Fruit fly (Drosophila melanogaster) whole organism, embryonic: ENCODE data around the gene CG31068.

Source experiments
- Blimp-1 ChIP-seq: fragments of 200-800 bp; sonication (Bioruptor generic); optimal IDR thresholded peaks from 3 replicates; lab custom pipeline; 2018; ENCODE audit warnings: missing biosample characterization, missing genetic modification characterization, mild to moderate bottlenecking, moderate library complexity, missing genetic modification reagents
- CG10543 ChIP-seq: fragments of 200-800 bp; sonication (Bioruptor generic); optimal IDR thresholded peaks from 3 replicates; lab custom pipeline; 2017; ENCODE audit warnings: missing biosample characterization, mild to moderate bottlenecking, missing genetic modification characterization, moderate library complexity
- CG11695 ChIP-seq: fragments of 200-800 bp; sonication (Bioruptor generic); IDR thresholded peaks from 3 replicates; pipeline ENCODE4 v1.3.6; 2022; ENCODE audit warnings: missing biosample characterization, missing genetic modification characterization
- CG11723 ChIP-seq: fragments of 200-800 bp; sonication (Bioruptor generic); optimal IDR thresholded peaks from 2 replicates; lab custom pipeline; 2017; ENCODE audit warnings: missing biosample characterization, mild to moderate bottlenecking, missing genetic modification characterization
- CG12219 ChIP-seq: fragments of 200-800 bp; sonication (Bioruptor generic); optimal IDR thresholded peaks from 3 replicates; lab custom pipeline; 2018; ENCODE audit warnings: missing biosample characterization, mild to moderate bottlenecking, missing genetic modification characterization
- CG14014 ChIP-seq: fragments of 200-800 bp; sonication (Bioruptor generic); IDR thresholded peaks from 2 replicates; pipeline ENCODE4 v1.3.6; 2022; ENCODE audit warnings: missing biosample characterization, missing genetic modification characterization
- CG14860 ChIP-seq: fragments of 200-800 bp; sonication (Bioruptor generic); IDR thresholded peaks from 3 replicates; pipeline ENCODE4 v1.3.6; 2022; ENCODE audit warnings: missing biosample characterization, missing genetic modification characterization; ENCODE audit not compliant: partially characterized antibody
- CG14965 ChIP-seq: fragments of 200-800 bp; sonication (Bioruptor generic); optimal IDR thresholded peaks from 2 replicates; lab custom pipeline; 2016; ENCODE audit warnings: missing biosample characterization, missing genetic modification characterization, borderline replicate concordance
- CG15696 ChIP-seq: fragments of 200-800 bp; sonication (Bioruptor generic); optimal IDR thresholded peaks from 2 replicates; lab custom pipeline; 2019; ENCODE audit warnings: missing biosample characterization, mild to moderate bottlenecking, missing genetic modification characterization, moderate library complexity
- CG1603 ChIP-seq: fragments of 200-800 bp; sonication (Bioruptor generic); optimal IDR thresholded peaks from 2 replicates; lab custom pipeline; 2019; ENCODE audit warnings: missing biosample characterization, mild to moderate bottlenecking, missing genetic modification characterization, moderate library complexity
- CG17361 ChIP-seq: fragments of 200-800 bp; sonication (Bioruptor generic); IDR thresholded peaks from 3 replicates; pipeline ENCODE4 v1.3.6; 2022; ENCODE audit warnings: missing biosample characterization, missing genetic modification characterization
- CG1792 ChIP-seq: fragments of 200-800 bp; sonication (Bioruptor generic); optimal IDR thresholded peaks from 2 replicates; lab custom pipeline; 2016; ENCODE audit warnings: missing biosample characterization, missing genetic modification characterization
- CG3726 ChIP-seq: fragments of 200-800 bp; sonication (Bioruptor generic); IDR thresholded peaks from 3 replicates; pipeline ENCODE4, ENCODE4 v1.3.6; 2022; ENCODE audit warnings: missing biosample characterization, missing genetic modification characterization
- CG4360 ChIP-seq: fragments of 200-800 bp; sonication (Bioruptor generic); IDR thresholded peaks from 2 replicates; pipeline ENCODE4 v1.3.6; 2022; ENCODE audit warnings: missing biosample characterization, missing genetic modification characterization
- CG4730 ChIP-seq: fragments of 200-800 bp; sonication (Bioruptor generic); IDR thresholded peaks from 2 replicates; pipeline ENCODE4 v1.3.6; 2022; ENCODE audit warnings: missing biosample characterization, missing genetic modification characterization
- CG6254 ChIP-seq: fragments of 200-800 bp; sonication (Bioruptor generic); optimal IDR thresholded peaks from 3 replicates; lab custom pipeline; 2017; ENCODE audit warnings: mild to moderate bottlenecking, missing biosample characterization, missing genetic modification reagents, missing genetic modification characterization
- CG6272 ChIP-seq: fragments of 200-800 bp; sonication (Bioruptor generic); IDR thresholded peaks from 2 replicates; pipeline ENCODE4 v1.3.6; 2022; ENCODE audit warnings: missing biosample characterization, missing genetic modification characterization
- CG6791 ChIP-seq: fragments of 200-800 bp; sonication (Bioruptor generic); IDR thresholded peaks from 3 replicates; pipeline ENCODE4 v1.3.6; 2022; ENCODE audit warnings: missing biosample characterization, missing genetic modification characterization; ENCODE audit not compliant: partially characterized antibody
- CG7372 ChIP-seq: fragments of 200-800 bp; sonication (Bioruptor generic); IDR thresholded peaks from 2 replicates; pipeline ENCODE4 v1.3.6; 2022; ENCODE audit warnings: missing biosample characterization, missing genetic modification characterization
- CG7839 ChIP-seq: fragments of 200-800 bp; sonication (Bioruptor generic); optimal IDR thresholded peaks from 3 replicates; lab custom pipeline; 2018; ENCODE audit warnings: missing biosample characterization, mild to moderate bottlenecking, missing genetic modification characterization, moderate library complexity
- CG9609 ChIP-seq: fragments of 200-800 bp; sonication (Bioruptor generic); optimal IDR thresholded peaks from 3 replicates; lab custom pipeline; 2016; ENCODE audit warnings: missing biosample characterization, missing genetic modification characterization
- D19A ChIP-seq: fragments of 200-800 bp; optimal IDR thresholded peaks from 3 replicates; lab custom pipeline; 2019; ENCODE audit warnings: missing biosample characterization, mild to moderate bottlenecking, missing genetic modification characterization, moderate library complexity
- Doc3 ChIP-seq: fragments of 200-800 bp; sonication (Bioruptor generic); IDR thresholded peaks from 3 replicates; pipeline ENCODE4 v1.3.6; 2022; ENCODE audit warnings: missing biosample characterization, missing genetic modification characterization; ENCODE audit not compliant: partially characterized antibody
- E2f1 ChIP-seq: fragments of 200-800 bp; sonication (Bioruptor generic); IDR thresholded peaks from 2 replicates; pipeline ENCODE4 v1.3.6; 2022; ENCODE audit warnings: missing biosample characterization, missing genetic modification characterization
- E2f2 ChIP-seq: fragments of 200-800 bp; sonication (Bioruptor generic); IDR thresholded peaks from 2 replicates; pipeline ENCODE4 v1.3.6; 2022; ENCODE audit warnings: missing biosample characterization, missing genetic modification characterization
- HLH54F ChIP-seq: fragments of 200-800 bp; sonication (Bioruptor generic); optimal IDR thresholded peaks from 3 replicates; lab custom pipeline; 2016; ENCODE audit warnings: missing biosample characterization, missing genetic modification characterization
- Hey ChIP-seq: fragments of 200-800 bp; sonication (Bioruptor generic); optimal IDR thresholded peaks from 3 replicates; lab custom pipeline; 2018; ENCODE audit warnings: missing biosample characterization, mild to moderate bottlenecking, missing genetic modification characterization
- Hr51 ChIP-seq, 2 experiments: fragments of 200-800 bp; sonication (Bioruptor generic); optimal IDR thresholded peaks; 2 replicates in 1 of 2; 3 replicates in 1 of 2; lab custom pipeline; 2016 to 2018; ENCODE audit warnings: missing biosample characterization in 2 of 2, missing genetic modification characterization in 2 of 2, mild to moderate bottlenecking in 1 of 2, moderate library complexity in 1 of 2
- Lpt ChIP-seq: fragments of >200 bp; optimal IDR thresholded peaks from 2 replicates; lab custom pipeline; 2018; ENCODE audit warnings: missing biosample characterization, missing genetic modification characterization
- Myb ChIP-seq: fragments of 200-800 bp; sonication (Bioruptor generic); optimal IDR thresholded peaks from 2 replicates; lab custom pipeline; 2016; ENCODE audit warnings: missing biosample characterization, missing genetic modification characterization
- Nf-YC ChIP-seq: fragments of 200-800 bp; optimal IDR thresholded peaks from 3 replicates; lab custom pipeline; 2019; ENCODE audit warnings: missing biosample characterization, mild to moderate bottlenecking, missing genetic modification characterization, moderate library complexity
- Pdp1 ChIP-seq, 2 experiments: fragments of 200-800 bp; sonication (Bioruptor generic); optimal IDR thresholded peaks; 3 replicates each; lab custom pipeline; 2016; ENCODE audit warnings: missing biosample characterization in 2 of 2, missing genetic modification characterization in 2 of 2, mild to moderate bottlenecking in 1 of 2, moderate library complexity in 1 of 2
- Sry-β ChIP-seq: fragments of 200-800 bp; sonication (Bioruptor generic); optimal IDR thresholded peaks from 2 replicates; lab custom pipeline; 2018; ENCODE audit warnings: missing biosample characterization, mild to moderate bottlenecking, missing genetic modification characterization, moderate library complexity
- ara ChIP-seq: fragments of 200-800 bp; sonication (Bioruptor generic); IDR thresholded peaks from 2 replicates; pipeline ENCODE4 v1.3.6; 2022; ENCODE audit warnings: missing biosample characterization, missing genetic modification characterization
- bcd ChIP-seq: fragments of 200-800 bp; sonication (Bioruptor generic); optimal IDR thresholded peaks from 2 replicates; lab custom pipeline; 2017; ENCODE audit warnings: missing biosample characterization, mild to moderate bottlenecking, missing genetic modification characterization
- gcm ChIP-seq: fragments of 200-800 bp; sonication (Bioruptor generic); optimal IDR thresholded peaks from 2 replicates; lab custom pipeline; 2019; ENCODE audit warnings: missing biosample characterization, mild to moderate bottlenecking, missing genetic modification characterization, moderate library complexity
- gcm2 ChIP-seq: fragments of 200-800 bp; sonication (Bioruptor generic); optimal IDR thresholded peaks from 2 replicates; lab custom pipeline; 2016; ENCODE audit warnings: missing biosample characterization, missing genetic modification characterization
- hth ChIP-seq: fragments of >200 bp; optimal IDR thresholded peaks from 2 replicates; lab custom pipeline; 2017; ENCODE audit warnings: inconsistent platforms
- jumu ChIP-seq: fragments of 200-800 bp; sonication (Bioruptor generic); optimal IDR thresholded peaks from 3 replicates; lab custom pipeline; 2016; ENCODE audit warnings: missing biosample characterization, missing genetic modification characterization
- lmd ChIP-seq: fragments of 200-800 bp; sonication (Bioruptor generic); IDR thresholded peaks from 2 replicates; pipeline ENCODE4 v1.3.6; 2022; ENCODE audit warnings: missing biosample characterization, missing genetic modification characterization
- luna ChIP-seq: fragments of 200-800 bp; sonication (Bioruptor generic); optimal IDR thresholded peaks from 2 replicates; lab custom pipeline; 2016; ENCODE audit warnings: missing biosample characterization, missing genetic modification characterization
- mam ChIP-seq: fragments of 200-800 bp; sonication (Bioruptor generic); optimal IDR thresholded peaks from 3 replicates; lab custom pipeline; 2016; ENCODE audit warnings: missing biosample characterization, missing genetic modification characterization
- nerfin-1 ChIP-seq: fragments of 200-800 bp; sonication (Bioruptor generic); optimal IDR thresholded peaks from 3 replicates; lab custom pipeline; 2019; ENCODE audit warnings: missing biosample characterization, mild to moderate bottlenecking, missing genetic modification characterization, moderate library complexity
- phol ChIP-seq: fragments of 200-800 bp; sonication (Bioruptor generic); optimal IDR thresholded peaks from 3 replicates; lab custom pipeline; 2018; ENCODE audit warnings: missing biosample characterization, mild to moderate bottlenecking, missing genetic modification characterization, moderate library complexity
- prd ChIP-seq, 3 experiments: fragments of >200 bp in 2 of 3; fragments of 200-800 bp in 1 of 3; sonication (Bioruptor generic) in 1 of 3; optimal IDR thresholded peaks in 2 of 3; IDR thresholded peaks in 1 of 3; 2 replicates in 2 of 3; 3 replicates in 1 of 3; pipeline versions ENCODE4 v1.3.6 to Lab custom; 2017 to 2022; ENCODE audit warnings: missing biosample characterization in 1 of 3, missing genetic modification characterization in 1 of 3
- sens-2 ChIP-seq: fragments of 200-800 bp; sonication (Bioruptor generic); IDR thresholded peaks from 2 replicates; pipeline ENCODE4 v1.3.6; 2022; ENCODE audit warnings: missing biosample characterization, missing genetic modification characterization
- trem ChIP-seq: fragments of 200-800 bp; optimal IDR thresholded peaks from 3 replicates; lab custom pipeline; 2019; ENCODE audit warnings: missing biosample characterization, mild to moderate bottlenecking, missing genetic modification characterization, moderate library complexity
- tup ChIP-seq: fragments of 200-800 bp; sonication (Bioruptor generic); optimal IDR thresholded peaks from 2 replicates; lab custom pipeline; 2016; ENCODE audit warnings: missing biosample characterization, mild to moderate bottlenecking, missing genetic modification characterization, moderate library complexity
- wor ChIP-seq: fragments of 200-800 bp; sonication (Bioruptor generic); IDR thresholded peaks from 2 replicates; pipeline ENCODE4 v1.3.6; 2022; ENCODE audit warnings: missing biosample characterization, missing genetic modification characterization

Gene CG31068

DNA sequence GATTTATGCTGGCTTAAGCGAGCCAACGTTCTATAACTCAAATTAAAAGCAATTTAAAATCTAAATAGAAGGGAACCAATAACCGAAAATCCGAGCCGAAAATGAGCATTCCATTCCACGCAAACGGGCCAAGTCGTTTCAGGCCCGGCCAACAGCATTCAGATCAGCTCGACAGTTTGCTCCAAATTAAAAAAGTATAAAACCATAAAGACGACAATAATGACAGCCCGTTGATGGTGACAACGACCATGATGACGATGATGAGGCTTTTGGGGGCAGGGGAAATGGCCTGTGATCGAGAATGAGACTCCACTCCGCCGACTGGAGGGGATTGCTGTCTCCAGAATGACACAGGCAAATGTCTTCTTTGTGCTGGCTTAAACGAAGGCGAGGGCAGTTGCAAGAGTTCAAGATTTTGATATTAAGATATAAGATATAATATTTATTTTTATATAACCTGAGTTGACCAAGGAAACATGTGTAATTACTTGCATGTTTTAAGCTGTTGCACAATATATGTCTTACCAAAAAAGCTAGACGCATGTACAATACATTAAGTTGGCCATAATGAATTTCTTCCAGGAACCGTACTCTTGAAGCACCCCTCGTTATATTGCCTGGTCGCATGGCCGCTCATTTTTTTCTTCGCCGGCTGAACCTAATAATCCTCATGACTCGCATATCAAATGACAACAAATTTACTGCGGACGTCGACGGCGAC lies 28.6 kb upstream of the CG31068 start (continued):
- no peak for TF ChIP-seq Lpt
- no peak for TF ChIP-seq CG9609 (GFP tag; lab: Kevin White, UChicago)
- no peak for TF ChIP-seq gcm2
- no peak for TF ChIP-seq tup (GFP tag; lab: Kevin White, UChicago)
- TF ChIP-seq ara (GFP tag; lab: Robert Waterston, UW): peak; percentile 58
- TF ChIP-seq prd (optimal IDR thresholded peaks at IDR 0.05; lab: Kevin White, UChicago): no peak
- TF ChIP-seq prd (GFP tag; IDR thresholded peaks at IDR 0.05; lab: Robert Waterston, UW): peak; percentile 51; the same call in 2 of the 3 replicates
- no peak for TF ChIP-seq hth
- peak; percentile 33 for TF ChIP-seq D19A (tag; lab: Kevin White, UChicago)
- TF ChIP-seq nerfin-1 (tag; lab: Kevin White, UChicago): peak; percentile 22
- TF ChIP-seq bcd (GFP tag; lab: Kevin White, UChicago): peak; percentile 25
- no peak for TF ChIP-seq CG6791 (GFP tag; lab: Robert Waterston, UW)
- no peak for TF ChIP-seq HLH54F
- no peak for TF ChIP-seq CG14014 (GFP tag; lab: Robert Waterston, UW)
- no peak for TF ChIP-seq Pdp1 (GFP tag; optimal IDR thresholded peaks at IDR 0.05; lab: Kevin White, UChicago)
- no peak for TF ChIP-seq gcm (GFP tag; lab: Kevin White, UChicago)
- TF ChIP-seq CG11695 (GFP tag; lab: Robert Waterston, UW): 0 out of 3 replicates have a peak, but pooled peaks have one; percentile 27
- TF ChIP-seq CG14965: no peak
- TF ChIP-seq Hey (tag; lab: Kevin White, UChicago): no peak
- no peak for TF ChIP-seq luna (GFP tag; lab: Kevin White, UChicago)
- TF ChIP-seq Hr51 (GFP tag; optimal IDR thresholded peaks at IDR 0.05; lab: Kevin White, UChicago): no peak
- no peak for TF ChIP-seq CG1792 (GFP tag; lab: Kevin White, UChicago)
- TF ChIP-seq Sry-β (GFP tag; lab: Kevin White, UChicago): no peak
- TF ChIP-seq phol (tag; lab: Kevin White, UChicago): peak; percentile 55
- peak; percentile 31 for TF ChIP-seq trem
- TF ChIP-seq CG17361: 0 out of 3 replicates have a peak, but pooled peaks have one; percentile 19
- TF ChIP-seq Nf-YC: no peak
- no peak for TF ChIP-seq E2f1 (GFP tag; lab: Robert Waterston, UW)
- TF ChIP-seq jumu (GFP tag; lab: Kevin White, UChicago): no peak
- TF ChIP-seq CG10543: no peak
- TF ChIP-seq Blimp-1: peak; percentile 43
- no peak for TF ChIP-seq CG1603
- peak; percentile 41 for TF ChIP-seq CG6254 (GFP tag; lab: Kevin White, UChicago)
- no peak for TF ChIP-seq CG14860 (GFP tag; lab: Robert Waterston, UW)
- TF ChIP-seq Doc3 (GFP tag; lab: Robert Waterston, UW): no peak
- peak; percentile 12; the same call in 1 of the 2 replicates for TF ChIP-seq wor (GFP tag; lab: Robert Waterston, UW)
- TF ChIP-seq CG3726 (GFP tag; lab: Robert Waterston, UW): no peak
- TF ChIP-seq CG4730 (GFP tag; lab: Robert Waterston, UW): no peak
- no peak for TF ChIP-seq CG6272
- no peak for TF ChIP-seq CG12219 (GFP tag; lab: Kevin White, UChicago)
- TF ChIP-seq CG15696: peak; percentile 53
- no peak for TF ChIP-seq mam
- no peak for TF ChIP-seq Myb (GFP tag; lab: Kevin White, UChicago)
- TF ChIP-seq CG7839 (tag; lab: Kevin White, UChicago): peak; percentile 19
- no peak for TF ChIP-seq CG11723
- no peak for TF ChIP-seq CG4360 (GFP tag; lab: Robert Waterston, UW)
- 0 out of 2 replicates have a peak, but pooled peaks have one; percentile 20 for TF ChIP-seq lmd (GFP tag; lab: Robert Waterston, UW)
- TF ChIP-seq sens-2 (GFP tag; lab: Robert Waterston, UW): no peak
- no peak for TF ChIP-seq CG7372
- TF ChIP-seq E2f2 (GFP tag; lab: Robert Waterston, UW): 0 out of 2 replicates have a peak, but pooled peaks have one; percentile 9
